Worm (Caenorhabditis elegans): ENCODE data around the gene ZK180.8.

ZK180.8 gene

DNA sequence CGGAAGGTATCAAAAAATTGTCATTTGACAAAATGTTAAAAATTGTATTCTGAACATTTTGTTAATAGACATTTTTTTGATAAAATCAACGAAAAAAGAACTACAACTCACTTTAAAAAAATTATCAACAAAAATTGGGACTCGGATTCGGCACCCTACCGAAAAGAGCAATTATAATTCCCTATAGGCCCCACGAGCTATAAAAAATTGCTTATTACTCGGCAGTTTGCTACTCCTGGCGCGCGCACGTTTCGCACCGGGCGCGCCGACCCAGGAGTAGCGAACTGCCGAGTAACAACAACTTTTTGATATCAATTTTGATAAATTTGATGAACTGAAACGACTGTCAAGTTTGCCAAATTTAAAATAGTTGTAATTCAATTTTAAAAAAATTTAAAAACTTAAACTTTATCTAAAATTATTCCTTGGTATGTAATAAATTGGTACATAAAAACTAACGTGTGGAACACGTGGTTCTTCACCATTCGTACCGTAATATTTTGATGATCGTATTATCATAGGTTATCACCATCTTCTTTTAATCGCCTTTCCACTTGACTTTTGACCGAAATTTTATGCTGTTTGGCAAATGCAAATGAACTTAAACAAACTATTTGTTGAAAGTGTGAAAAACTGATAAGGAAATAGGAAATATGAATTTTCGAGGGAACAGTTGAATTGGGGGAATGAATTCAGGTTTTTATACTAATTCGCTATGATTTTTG, 36.0 kb downstream of the ZK180.8 start:
- TF ChIP-seq unc-39 (tag; optimal IDR thresholded peaks at IDR 0.05) (no peak), pqm-1 (tag; optimal IDR thresholded peaks at IDR 0.05) (peak; percentile 40), elt-2 (tag; optimal IDR thresholded peaks at IDR 0.05) (peak; percentile 72), ztf-4 (tag; optimal IDR thresholded peaks at IDR 0.05) (peak; percentile 14), nhr-11 (tag; optimal IDR thresholded peaks at IDR 0.05) (no peak), ama-1 (optimal IDR thresholded peaks at IDR 0.05) (peak; percentile 3), pha-4 (tag; optimal IDR thresholded peaks at IDR 0.05) (peak; percentile 58)

DNA sequence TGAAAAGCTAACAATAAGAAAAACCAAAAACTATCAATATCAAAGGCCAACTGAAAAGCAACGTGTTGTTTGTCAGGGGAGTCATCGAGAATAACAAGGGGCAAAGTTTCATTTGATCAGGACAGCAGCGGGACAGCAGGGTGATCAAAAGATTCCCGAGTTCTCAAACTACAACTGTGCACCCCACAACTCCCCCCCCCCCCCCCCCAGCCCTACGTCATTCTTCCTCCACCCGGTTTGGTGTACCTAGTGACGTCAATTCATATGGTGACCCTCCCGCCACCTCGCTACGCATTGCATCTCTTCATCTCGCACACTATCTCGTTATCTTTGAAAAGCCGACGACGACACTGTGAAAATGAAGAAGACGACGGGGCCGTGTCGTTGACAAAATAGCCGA, 37.8 kb downstream of the ZK180.8 start:
- no peak for TF ChIP-seq pqm-1 (tag; optimal IDR thresholded peaks at IDR 0.05)
- TF ChIP-seq nhr-25 (tag; optimal IDR thresholded peaks at IDR 0.05) = peak; percentile 14
- TF ChIP-seq ceh-9 (tag; optimal IDR thresholded peaks at IDR 0.05) = no peak
- TF ChIP-seq lsy-12 (tag; optimal IDR thresholded peaks at IDR 0.05) = peak; percentile 19
- peak; percentile 83 for TF ChIP-seq ama-1 (optimal IDR thresholded peaks at IDR 0.05)
- no peak for TF ChIP-seq nhr-28 (tag; optimal IDR thresholded peaks at IDR 0.05)
- peak; percentile 4 for TF ChIP-seq elt-2 (tag; optimal IDR thresholded peaks at IDR 0.05)
- no peak for TF ChIP-seq nhr-237 (tag; optimal IDR thresholded peaks at IDR 0.05)
- no peak for TF ChIP-seq sea-2 (GFP tag; optimal IDR thresholded peaks at IDR 0.05)
- TF ChIP-seq nhr-23 (tag; optimal IDR thresholded peaks at IDR 0.05) = peak; percentile 12

DNA sequence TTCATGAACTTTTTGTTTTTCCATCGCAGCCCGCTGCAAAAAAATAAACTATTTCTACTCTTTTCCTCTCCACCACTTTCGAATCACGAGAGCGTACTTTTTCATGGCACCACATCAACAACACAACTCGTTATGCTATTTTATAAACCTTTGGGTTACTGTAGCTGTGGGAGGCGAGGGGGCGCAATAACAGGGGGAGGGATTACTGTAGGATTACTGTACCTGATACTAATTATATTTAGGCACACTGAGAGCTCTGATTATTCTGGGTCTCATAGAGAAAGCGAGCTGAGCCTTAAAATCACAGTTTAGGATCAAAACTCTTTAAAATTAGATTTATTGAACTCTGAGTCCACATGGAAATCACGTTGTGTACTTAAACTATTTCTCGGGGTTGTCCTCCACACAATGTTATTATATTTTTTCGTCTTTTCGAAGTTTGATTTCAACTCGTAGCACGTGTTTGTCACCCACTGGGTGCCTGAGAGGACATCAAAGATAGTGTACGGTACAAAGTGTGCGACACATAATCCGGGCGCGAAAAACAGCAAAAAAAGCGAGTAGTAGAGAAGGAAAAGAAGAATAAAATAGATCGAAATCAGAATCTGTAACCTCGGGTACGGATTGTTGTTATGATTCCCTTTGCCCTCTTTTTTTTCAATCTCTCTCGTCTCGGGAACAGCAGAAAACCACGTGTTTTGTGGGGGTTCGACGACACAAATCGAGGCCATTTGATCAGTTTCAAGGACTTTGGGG, 38.9 kb downstream of the ZK180.8 start:
- peak; percentile 73 for TF ChIP-seq nhr-43 (tag; optimal IDR thresholded peaks at IDR 0.05; ENCODE audit: poor library complexity, severe bottlenecking)
- TF ChIP-seq snpc-4 (tag; optimal IDR thresholded peaks at IDR 0.05) = no peak
- peak; percentile 75 for TF ChIP-seq elt-1 (tag; optimal IDR thresholded peaks at IDR 0.05)
- TF ChIP-seq ama-1 (optimal IDR thresholded peaks at IDR 0.05) = peak; percentile 86
- TF ChIP-seq ztf-11 (tag; optimal IDR thresholded peaks at IDR 0.05) = no peak
- TF ChIP-seq zag-1 (tag; optimal IDR thresholded peaks at IDR 0.05) = no peak
- peak in 1 of 3 experiments; percentile 32 for TF ChIP-seq elt-3 (tag; optimal IDR thresholded peaks at IDR 0.05)
- no peak for TF ChIP-seq jun-1 (tag; optimal IDR thresholded peaks at IDR 0.05)
- peak; percentile 54 for TF ChIP-seq ztf-4 (tag; optimal IDR thresholded peaks at IDR 0.05)
- TF ChIP-seq nhr-77 (tag; optimal IDR thresholded peaks at IDR 0.05) = no peak
- no peak for TF ChIP-seq ZK546.5 (tag; optimal IDR thresholded peaks at IDR 0.05)
- TF ChIP-seq ceh-16 (tag; optimal IDR thresholded peaks at IDR 0.05) = no peak
- no peak for TF ChIP-seq R02D3.7 (tag; optimal IDR thresholded peaks at IDR 0.05)
- TF ChIP-seq lin-39 (tag; optimal IDR thresholded peaks at IDR 0.05) = peak; percentile 2
- no peak for TF ChIP-seq eor-1 (tag; optimal IDR thresholded peaks at IDR 0.05)
- no peak for TF ChIP-seq nhr-28 (tag; optimal IDR thresholded peaks at IDR 0.05)
- TF ChIP-seq nhr-23 (tag; optimal IDR thresholded peaks at IDR 0.05) = peak; percentile 90
- TF ChIP-seq nhr-25 (tag; optimal IDR thresholded peaks at IDR 0.05) = peak; percentile 85
- no peak for TF ChIP-seq nhr-12 (tag; optimal IDR thresholded peaks at IDR 0.05)
- TF ChIP-seq fos-1 (tag; optimal IDR thresholded peaks at IDR 0.05) = no peak
- TF ChIP-seq elt-2 (tag; optimal IDR thresholded peaks at IDR 0.05) = peak; percentile 53
- TF ChIP-seq daf-12 (tag; optimal IDR thresholded peaks at IDR 0.05) = no peak
- TF ChIP-seq mml-1 (tag; optimal IDR thresholded peaks at IDR 0.05) = peak; percentile 15
- TF ChIP-seq pha-4 (tag; optimal IDR thresholded peaks at IDR 0.05) = peak; percentile 37
- TF ChIP-seq pqm-1 (tag; optimal IDR thresholded peaks at IDR 0.05) = peak; percentile 58
- TF ChIP-seq unc-39 (tag; optimal IDR thresholded peaks at IDR 0.05) = no peak
- TF ChIP-seq egl-5 (tag; optimal IDR thresholded peaks at IDR 0.05) = no peak
- TF ChIP-seq fkh-10 (GFP tag; optimal IDR thresholded peaks at IDR 0.05) = no peak
- no peak for TF ChIP-seq fkh-2 (tag; optimal IDR thresholded peaks at IDR 0.05)
- TF ChIP-seq nfya-1 (tag; optimal IDR thresholded peaks at IDR 0.05; ENCODE audit: insufficient read depth) = peak; percentile 7
